Worm (Caenorhabditis elegans) whole organism, late embryonic: Measurements from ENCODE around the gene pfs-2.
A peak's percentile ranks its signal among the peaks of the same experiment; 100 is the strongest.

Experiments used
- C08G9.2 ChIP-seq: sonication (generic microtip); optimal IDR thresholded peaks from 2 replicates; lab custom pipeline; 2016; ENCODE audit warnings: mild to moderate bottlenecking, missing genetic modification characterization, moderate library complexity, missing compliant biosample characterization
- F13H6.1 ChIP-seq: sonication (generic microtip); optimal IDR thresholded peaks from 2 replicates; lab custom pipeline; 2016; ENCODE audit warnings: missing genetic modification characterization, missing compliant biosample characterization
- K09A11.1 ChIP-seq: sonication (generic microtip); optimal IDR thresholded peaks from 2 replicates; lab custom pipeline; 2017; ENCODE audit warnings: antibody characterized with exemption, mild to moderate bottlenecking, missing genetic modification characterization, missing compliant biosample characterization; ENCODE audit not compliant: insufficient read depth
- T23F11.4 ChIP-seq: fragments of 200-800 bp; sonication (Bioruptor generic); optimal IDR thresholded peaks from 2 replicates; lab custom pipeline; 2018; ENCODE audit warnings: mild to moderate bottlenecking, missing genetic modification characterization, missing compliant biosample characterization
- ahr-1 ChIP-seq: sonication (generic microtip); optimal IDR thresholded peaks from 2 replicates; lab custom pipeline; 2016; ENCODE audit warnings: missing genetic modification characterization, missing compliant biosample characterization
- ceh-19 ChIP-seq: fragments of 200-800 bp; sonication (Bioruptor generic); optimal IDR thresholded peaks from 2 replicates; lab custom pipeline; 2018; ENCODE audit warnings: mild to moderate bottlenecking, missing genetic modification characterization, missing compliant biosample characterization
- ceh-2 ChIP-seq: sonication (generic microtip); optimal IDR thresholded peaks from 2 replicates; lab custom pipeline; 2016; ENCODE audit warnings: missing genotype, missing genetic modification characterization, missing compliant biosample characterization
- ceh-22 ChIP-seq: sonication (generic microtip); optimal IDR thresholded peaks from 2 replicates; lab custom pipeline; 2017; ENCODE audit warnings: missing biosample characterization, missing genetic modification characterization
- ceh-24 ChIP-seq: sonication (generic microtip); optimal IDR thresholded peaks from 2 replicates; lab custom pipeline; 2016; ENCODE audit warnings: mild to moderate bottlenecking, missing genetic modification characterization, missing compliant biosample characterization
- ceh-30 ChIP-seq: fragments of 150-350 bp; optimal IDR thresholded peaks from 2 replicates; lab custom pipeline; 2014; ENCODE audit warnings: missing biosample characterization, missing genetic modification characterization
- ceh-31 ChIP-seq: sonication (generic microtip); optimal IDR thresholded peaks from 2 replicates; lab custom pipeline; 2016; ENCODE audit warnings: missing genetic modification characterization, missing compliant biosample characterization
- ceh-34 ChIP-seq: sonication (generic microtip); optimal IDR thresholded peaks from 2 replicates; lab custom pipeline; 2016; ENCODE audit warnings: mild to moderate bottlenecking, missing genetic modification characterization, missing compliant biosample characterization
- ceh-45 ChIP-seq: fragments of 200-800 bp; sonication (Bioruptor generic); IDR thresholded peaks from 2 replicates; pipeline ENCODE4 v1.3.6; 2022; ENCODE audit warnings: missing genetic modification reagents, missing genetic modification characterization, missing compliant biosample characterization
- ceh-48 ChIP-seq: sonication (generic microtip); optimal IDR thresholded peaks from 2 replicates; lab custom pipeline; 2016; ENCODE audit warnings: missing genetic modification characterization, inconsistent platforms, missing compliant biosample characterization
- ceh-6 ChIP-seq: fragments of 200-800 bp; sonication (Bioruptor generic); optimal IDR thresholded peaks from 2 replicates; lab custom pipeline; 2018; ENCODE audit warnings: mild to moderate bottlenecking, missing genetic modification characterization, missing compliant biosample characterization
- ceh-9 ChIP-seq: sonication (generic microtip); optimal IDR thresholded peaks from 2 replicates; lab custom pipeline; 2016; ENCODE audit warnings: mild to moderate bottlenecking, missing genetic modification characterization, inconsistent platforms, missing compliant biosample characterization
- che-1 ChIP-seq: sonication (generic microtip); optimal IDR thresholded peaks from 2 replicates; lab custom pipeline; 2016; ENCODE audit warnings: mild to moderate bottlenecking, missing genetic modification characterization, missing compliant biosample characterization
- dmd-4 ChIP-seq: sonication (generic microtip); optimal IDR thresholded peaks from 2 replicates; lab custom pipeline; 2016; ENCODE audit warnings: borderline replicate concordance, missing genetic modification characterization, missing compliant biosample characterization
- elt-2 ChIP-seq: sonication (generic microtip); optimal IDR thresholded peaks from 2 replicates; lab custom pipeline; 2016; ENCODE audit warnings: missing genetic modification reagents, missing genetic modification characterization, missing compliant biosample characterization
- ets-4 ChIP-seq: sonication (generic microtip); optimal IDR thresholded peaks from 2 replicates; lab custom pipeline; 2016; ENCODE audit warnings: missing genetic modification characterization, missing compliant biosample characterization
- eyg-1 ChIP-seq: sonication (generic microtip); optimal IDR thresholded peaks from 2 replicates; lab custom pipeline; 2016; ENCODE audit warnings: missing genotype, missing genetic modification characterization, missing compliant biosample characterization
- fkh-10 ChIP-seq: fragments of 150-350 bp; optimal IDR thresholded peaks from 2 replicates; lab custom pipeline; 2014; ENCODE audit warnings: missing biosample characterization, missing genetic modification reagents, missing genetic modification characterization
- fkh-6 ChIP-seq: sonication (generic microtip); optimal IDR thresholded peaks from 2 replicates; lab custom pipeline; 2016; ENCODE audit warnings: missing genetic modification characterization, missing compliant biosample characterization
- gmeb-2 ChIP-seq: sonication (generic microtip); optimal IDR thresholded peaks from 2 replicates; lab custom pipeline; 2016; ENCODE audit warnings: missing genetic modification characterization, inconsistent platforms, missing compliant biosample characterization
- hlh-15 ChIP-seq: sonication (generic microtip); optimal IDR thresholded peaks from 2 replicates; lab custom pipeline; 2016; ENCODE audit warnings: missing genetic modification characterization, missing compliant biosample characterization
- hlh-30 ChIP-seq: sonication (generic microtip); optimal IDR thresholded peaks from 2 replicates; lab custom pipeline; 2017; ENCODE audit warnings: antibody characterized with exemption, missing genetic modification characterization, missing compliant biosample characterization; ENCODE audit not compliant: insufficient read depth
- hlh-6 ChIP-seq: sonication (generic microtip); optimal IDR thresholded peaks from 2 replicates; lab custom pipeline; 2016; ENCODE audit warnings: missing genotype, missing genetic modification characterization, missing compliant biosample characterization
- lim-6 ChIP-seq: sonication (generic microtip); optimal IDR thresholded peaks from 2 replicates; lab custom pipeline; 2016; ENCODE audit warnings: missing genetic modification characterization, missing compliant biosample characterization
- lin-11 ChIP-seq: fragments of 200-800 bp; sonication (Bioruptor generic); optimal IDR thresholded peaks from 2 replicates; lab custom pipeline; 2018; ENCODE audit warnings: mild to moderate bottlenecking, missing genetic modification characterization, missing compliant biosample characterization
- mec-3 ChIP-seq: sonication (generic microtip); optimal IDR thresholded peaks from 2 replicates; lab custom pipeline; 2016; ENCODE audit warnings: borderline replicate concordance, missing genetic modification characterization, missing compliant biosample characterization
- nfya-1 ChIP-seq: sonication (generic microtip); optimal IDR thresholded peaks from 2 replicates; lab custom pipeline; 2017; ENCODE audit warnings: missing genetic modification characterization, mild to moderate bottlenecking, missing compliant biosample characterization, antibody characterized with exemption, moderate library complexity
- nhr-232 ChIP-seq: sonication (generic microtip); optimal IDR thresholded peaks from 2 replicates; lab custom pipeline; 2016; ENCODE audit warnings: missing genetic modification characterization, missing compliant biosample characterization
- npax-4 ChIP-seq: sonication (generic microtip); optimal IDR thresholded peaks from 2 replicates; lab custom pipeline; 2016; ENCODE audit warnings: missing genetic modification characterization, missing compliant biosample characterization
- odd-2 ChIP-seq: sonication (generic microtip); optimal IDR thresholded peaks from 2 replicates; lab custom pipeline; 2017; ENCODE audit warnings: antibody characterized with exemption, mild to moderate bottlenecking, missing genetic modification characterization, missing compliant biosample characterization
- pag-3 ChIP-seq: sonication (generic microtip); optimal IDR thresholded peaks from 2 replicates; lab custom pipeline; 2016; ENCODE audit warnings: missing compliant biosample characterization, missing genetic modification characterization, borderline replicate concordance
- pat-9 ChIP-seq: fragments of 200-800 bp; sonication (Bioruptor generic); optimal IDR thresholded peaks from 2 replicates; lab custom pipeline; 2018; ENCODE audit warnings: mild to moderate bottlenecking, missing genetic modification characterization, moderate library complexity, missing compliant biosample characterization
- pha-2 ChIP-seq: sonication (generic microtip); optimal IDR thresholded peaks from 2 replicates; lab custom pipeline; 2017; ENCODE audit warnings: mild to moderate bottlenecking, missing genetic modification characterization, missing compliant biosample characterization
- pha-4 ChIP-seq: fragments of 150-350 bp; optimal IDR thresholded peaks from 2 replicates; lab custom pipeline; 2018; ENCODE audit warnings: missing biosample characterization, missing genetic modification reagents, missing genetic modification characterization
- pqm-1 ChIP-seq: sonication (generic microtip); optimal IDR thresholded peaks from 2 replicates; lab custom pipeline; 2016; ENCODE audit warnings: missing genetic modification characterization, missing compliant biosample characterization
- pros-1 ChIP-seq: fragments of 150-350 bp; optimal IDR thresholded peaks from 2 replicates; lab custom pipeline; 2014; ENCODE audit warnings: missing biosample characterization, missing genetic modification reagents, missing genetic modification characterization
- ref-2 ChIP-seq: sonication (generic microtip); optimal IDR thresholded peaks from 2 replicates; lab custom pipeline; 2016; ENCODE audit warnings: missing genetic modification characterization, missing compliant biosample characterization
- rnt-1 ChIP-seq: sonication (generic microtip); optimal IDR thresholded peaks from 2 replicates; lab custom pipeline; 2016; ENCODE audit warnings: missing genetic modification characterization, missing compliant biosample characterization
- sdc-2 ChIP-seq: sonication (generic microtip); optimal IDR thresholded peaks from 2 replicates; lab custom pipeline; 2016; ENCODE audit warnings: missing genotype, missing genetic modification characterization, missing compliant biosample characterization
- syd-9 ChIP-seq: sonication (generic microtip); optimal IDR thresholded peaks from 2 replicates; lab custom pipeline; 2016; ENCODE audit warnings: mild to moderate bottlenecking, missing genetic modification characterization, moderate library complexity, missing compliant biosample characterization
- tbx-2 ChIP-seq: sonication (generic microtip); optimal IDR thresholded peaks from 2 replicates; lab custom pipeline; 2016; ENCODE audit warnings: missing genetic modification characterization, missing compliant biosample characterization
- tbx-7 ChIP-seq: sonication (generic microtip); optimal IDR thresholded peaks from 2 replicates; lab custom pipeline; 2016; ENCODE audit warnings: missing genotype, missing genetic modification characterization, missing compliant biosample characterization
- ttx-3 ChIP-seq: sonication (generic microtip); optimal IDR thresholded peaks from 2 replicates; lab custom pipeline; 2016; ENCODE audit warnings: missing genetic modification reagents, missing genetic modification characterization, missing compliant biosample characterization
- unc-3 ChIP-seq, 2 experiments: fragments of 200-800 bp in 1 of 2; sonication (Bioruptor generic) in 1 of 2; sonication (generic microtip) in 1 of 2; conservative IDR thresholded peaks in 1 of 2; optimal IDR thresholded peaks in 1 of 2; 2 replicates each; pipeline versions ENCODE4 v1.3.6 to Lab custom; 2016 to 2022; ENCODE audit warnings: missing compliant biosample characterization in 2 of 2, missing genetic modification characterization in 2 of 2, missing genetic modification reagents in 1 of 2
- unc-42 ChIP-seq: sonication (generic microtip); optimal IDR thresholded peaks from 2 replicates; lab custom pipeline; 2016; ENCODE audit warnings: missing genotype, missing genetic modification characterization, missing compliant biosample characterization
- unc-55 ChIP-seq: sonication (generic microtip); optimal IDR thresholded peaks from 2 replicates; lab custom pipeline; 2017; ENCODE audit warnings: missing biosample characterization, missing genetic modification reagents, missing genetic modification characterization
- unc-86 ChIP-seq: sonication (generic microtip); optimal IDR thresholded peaks from 2 replicates; lab custom pipeline; 2016; ENCODE audit warnings: missing genetic modification characterization, missing compliant biosample characterization
- zip-5 ChIP-seq: sonication (generic microtip); optimal IDR thresholded peaks from 2 replicates; lab custom pipeline; 2016; ENCODE audit warnings: missing genetic modification characterization, missing compliant biosample characterization
- ztf-16 ChIP-seq: sonication (generic microtip); optimal IDR thresholded peaks from 2 replicates; lab custom pipeline; 2017; ENCODE audit warnings: missing genetic modification characterization, missing compliant biosample characterization

pfs-2 gene

ce11 chrII:14399595-14399994 lies 41.4 kb downstream of the pfs-2 start:
- TF ChIP-seq pha-4 (tag; lab: Kevin White, UChicago) (no peak), dmd-4 (tag; lab: Kevin White, UChicago) (no peak), pros-1 (tag; lab: Kevin White, UChicago) (no peak), tbx-2 (tag; lab: Kevin White, UChicago) (peak; percentile 47), lim-6 (tag; lab: Kevin White, UChicago) (no peak), unc-86 (tag; lab: Kevin White, UChicago) (no peak), pqm-1 (tag; lab: Kevin White, UChicago) (no peak), npax-4 (tag; lab: Kevin White, UChicago) (no peak), ztf-16 (no peak), unc-55 (GFP tag; lab: Kevin White, UChicago) (no peak), mec-3 (tag; lab: Kevin White, UChicago) (no peak), ceh-22 (no peak), odd-2 (tag; lab: Kevin White, UChicago) (no peak), ets-4 (tag; lab: Kevin White, UChicago) (no peak), ttx-3 (tag; lab: Kevin White, UChicago) (peak; percentile 25), gmeb-2 (no peak), che-1 (tag; lab: Kevin White, UChicago) (no peak), ceh-24 (tag; lab: Kevin White, UChicago) (no peak), tbx-7 (no peak), zip-5 (tag; lab: Kevin White, UChicago) (no peak), pat-9 (tag; lab: Kevin White, UChicago) (no peak), rnt-1 (tag; lab: Kevin White, UChicago) (peak; percentile 11), ceh-2 (tag; lab: Kevin White, UChicago) (peak; percentile 45), ceh-6 (GFP tag; lab: Kevin White, UChicago) (no peak), T23F11.4 (GFP tag; lab: Kevin White, UChicago) (no peak), ahr-1 (tag; lab: Kevin White, UChicago) (no peak), sdc-2 (tag; lab: Kevin White, UChicago) (no peak), ref-2 (no peak), unc-3 (GFP tag; conservative IDR thresholded peaks at IDR 0.05; lab: Robert Waterston, UW) (no peak), unc-3 (tag; optimal IDR thresholded peaks at IDR 0.05; lab: Kevin White, UChicago) (no peak), K09A11.1 (tag; lab: Kevin White, UChicago) (no peak), hlh-15 (tag; lab: Kevin White, UChicago) (no peak), unc-42 (tag; lab: Kevin White, UChicago) (peak; percentile 95), ceh-9 (no peak), ceh-30 (tag; lab: Kevin White, UChicago) (peak; percentile 89), C08G9.2 (tag; lab: Kevin White, UChicago) (no peak), lin-11 (tag; lab: Kevin White, UChicago) (no peak), pha-2 (peak; percentile 2), pag-3 (no peak), fkh-10 (GFP tag; lab: Kevin White, UChicago) (no peak), ceh-34 (tag; lab: Kevin White, UChicago) (peak; percentile 52), ceh-48 (tag; lab: Kevin White, UChicago) (peak; percentile 39), ceh-19 (no peak), hlh-30 (tag; lab: Kevin White, UChicago) (peak; percentile 97), hlh-6 (tag; lab: Kevin White, UChicago) (no peak), F13H6.1 (no peak), elt-2 (tag; lab: Kevin White, UChicago) (peak; percentile 33), nhr-232 (tag; lab: Kevin White, UChicago) (no peak), fkh-6 (tag; lab: Kevin White, UChicago) (no peak), ceh-31 (peak; percentile 71), syd-9 (no peak), ceh-45 (GFP tag; lab: Robert Waterston, UW) (no peak), eyg-1 (tag; lab: Kevin White, UChicago) (no peak), nfya-1 (peak; percentile 78)
